Fruit fly (Drosophila melanogaster) whole organism, larva: ENCODE data around the gene mdlc.

Source experiments
- noc ChIP-seq: fragments of 200-800 bp; sonication (Bioruptor generic); optimal IDR thresholded peaks from 3 replicates; lab custom pipeline; 2019; ENCODE audit warnings: missing biosample characterization, mild to moderate bottlenecking, missing genetic modification characterization, moderate library complexity

mdlc gene

DNA sequence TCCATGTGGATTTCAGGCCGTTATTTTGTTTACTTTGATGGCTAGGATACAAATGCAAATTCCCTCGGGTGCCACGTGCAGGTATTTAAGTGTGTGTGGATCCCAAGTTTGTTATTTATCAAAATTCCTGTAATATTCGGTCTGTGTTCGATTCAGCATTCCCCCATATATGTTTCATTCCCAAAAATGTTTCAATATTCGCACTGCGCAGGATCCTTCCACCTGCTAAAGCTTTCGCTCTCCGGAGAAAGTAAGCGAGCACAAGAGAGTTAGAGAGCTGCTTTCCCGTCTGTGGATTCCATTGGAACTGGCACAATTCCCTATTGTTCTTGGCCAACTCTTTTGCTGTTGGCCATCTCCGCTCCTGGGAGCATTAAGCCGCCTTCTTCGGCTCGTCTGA, 22.7 kb downstream of the mdlc start:
- TF ChIP-seq noc (tag; lab: Kevin White, UChicago) = no peak

- no peak for TF ChIP-seq noc (tag; lab: Kevin White, UChicago)
These were observed 24.8 kb downstream of the mdlc start, which contains the start of gene Rh3 for dm6 chr3R:20082350-20082749. TSS of gene Rh3 (minus strand) at chr3R:20082450.

dm6 chr3R:20107863-20108262, 50.3 kb downstream of the mdlc start, which contains the start of gene CG31206:
TSS of gene CG31206 (minus strand) at chr3R:20107963.
- no peak for TF ChIP-seq noc (tag; lab: Kevin White, UChicago)
